Worm (Caenorhabditis elegans): ENCODE results near the gene C27B7.7.

- TF ChIP-seq ets-4 (GFP tag; optimal IDR thresholded peaks at IDR 0.05) (no peak), nhr-80 (tag; optimal IDR thresholded peaks at IDR 0.05) (no peak)
These were observed 33.9 kb upstream of the C27B7.7 start, which contains the start of gene C09G9.3 for ce11 chrIV:8872958-8873357.
